Fruit fly (Drosophila melanogaster): ENCODE measurements around the gene loqs.

Gene loqs

dm6 chr2L:13387255-13387654, 4.8 kb downstream of the loqs start, which contains the start of the genes Ing5 and CG7099:
TSS of gene Ing5 (minus strand) at chr2L:13387312.
TSS of gene CG7099 (plus strand) at chr2L:13387571.
- TF ChIP-seq noc (tag; optimal IDR thresholded peaks at IDR 0.05) = peak; percentile 95

- TF ChIP-seq noc (tag; optimal IDR thresholded peaks at IDR 0.05) = peak; percentile 83
Measured at dm6 chr2L:13394903-13395302, 12.5 kb downstream of the loqs start, which contains the start of gene RpL24. TSS of gene RpL24 (minus strand) at chr2L:13395131.

- TF ChIP-seq noc (tag; optimal IDR thresholded peaks at IDR 0.05) = no peak
Measured at dm6 chr2L:13396084-13396483, 13.6 kb downstream of the loqs start, which contains the start of gene CG16957. TSS of gene CG16957 (minus strand) at chr2L:13396184.

- TF ChIP-seq noc (tag; optimal IDR thresholded peaks at IDR 0.05) = no peak
Measured at dm6 chr2L:13397393-13397792, 14.9 kb downstream of the loqs start.

- TF ChIP-seq noc (tag; optimal IDR thresholded peaks at IDR 0.05) = no peak
Measured at dm6 chr2L:13398614-13399161, 16.2 kb downstream of the loqs start, which contains the start of the genes CG10859 and CG7110. TSS of gene CG10859 (minus strand) at chr2L:13398664. TSS of gene CG7110 (plus strand) at chr2L:13398991.

- no peak for TF ChIP-seq noc (tag; optimal IDR thresholded peaks at IDR 0.05)
Measured at dm6 chr2L:13399565-13399964, 17.1 kb downstream of the loqs start.

- TF ChIP-seq noc (tag; optimal IDR thresholded peaks at IDR 0.05) = no peak
Measured at dm6 chr2L:13411566-13411965, 29.1 kb downstream of the loqs start, which contains the start of gene Vm34Ca. TSS of gene Vm34Ca (minus strand) at chr2L:13411631.

dm6 chr2L:13412219-13412618, 29.8 kb downstream of the loqs start, which contains the start of gene Flad2:
TSS of gene Flad2 (plus strand) at chr2L:13412519.
- TF ChIP-seq noc (tag; optimal IDR thresholded peaks at IDR 0.05) = no peak

dm6 chr2L:13414525-13415481, 32.4 kb downstream of the loqs start, which contains the start of the genes CG16956, CG42784 and CG43850:
TSS of gene CG16956 (minus strand) at chr2L:13414575.
TSS of gene CG42784 (plus strand) at chr2L:13415431.
TSS of gene CG43850 (plus strand) at chr2L:13415431.
- no peak for TF ChIP-seq noc (tag; optimal IDR thresholded peaks at IDR 0.05)

- TF ChIP-seq noc (tag; optimal IDR thresholded peaks at IDR 0.05) = no peak
Measured at dm6 chr2L:13430919-13431502, 48.6 kb downstream of the loqs start.

dm6 chr2L:13434795-13435634, 52.6 kb downstream of the loqs start, which contains the start of gene Tehao:
TSS of gene Tehao (plus strand) at chr2L:13435622.
- peak; percentile 93 for TF ChIP-seq noc (tag; optimal IDR thresholded peaks at IDR 0.05)
